Fruit fly (Drosophila melanogaster): ENCODE results near the gene hiro.

DNA sequence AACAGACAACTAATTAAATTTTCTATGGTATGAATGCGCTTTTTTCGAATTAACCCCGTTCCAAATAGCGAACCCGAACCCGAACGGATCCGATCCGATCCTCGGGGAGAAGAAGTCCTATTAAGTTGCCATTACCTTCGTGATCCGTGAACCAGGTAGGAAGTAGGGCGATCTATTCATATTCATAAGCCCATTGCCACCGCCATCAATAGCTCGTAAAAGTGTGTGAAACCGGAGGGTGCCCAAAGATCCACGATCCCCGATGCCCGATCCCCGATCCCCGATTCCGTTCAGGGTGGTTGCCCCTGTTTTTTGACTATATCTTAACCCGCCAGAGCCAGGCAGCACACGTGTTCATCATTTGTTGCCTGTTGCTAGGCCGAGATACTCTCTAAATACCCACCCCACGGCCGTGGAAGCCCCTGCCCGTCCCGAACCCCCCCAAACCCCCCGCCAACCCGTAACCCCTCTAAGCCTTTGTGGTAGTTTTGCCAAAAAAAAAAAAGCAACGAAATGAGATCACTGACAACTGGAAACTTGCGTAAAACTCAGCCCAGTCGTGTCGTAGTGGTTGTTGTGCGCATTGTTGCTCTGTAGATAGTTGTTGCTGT, 42.2 kb downstream of the hiro start:
- no peak for TF ChIP-seq EcR (GFP tag; optimal IDR thresholded peaks at IDR 0.05)
- no peak for TF ChIP-seq psq (optimal IDR thresholded peaks at IDR 0.05)
- no peak for TF ChIP-seq pan (optimal IDR thresholded peaks at IDR 0.05)
